Worm (Caenorhabditis elegans): ENCODE results near the gene F28B12.1.

Gene F28B12.1

DNA sequence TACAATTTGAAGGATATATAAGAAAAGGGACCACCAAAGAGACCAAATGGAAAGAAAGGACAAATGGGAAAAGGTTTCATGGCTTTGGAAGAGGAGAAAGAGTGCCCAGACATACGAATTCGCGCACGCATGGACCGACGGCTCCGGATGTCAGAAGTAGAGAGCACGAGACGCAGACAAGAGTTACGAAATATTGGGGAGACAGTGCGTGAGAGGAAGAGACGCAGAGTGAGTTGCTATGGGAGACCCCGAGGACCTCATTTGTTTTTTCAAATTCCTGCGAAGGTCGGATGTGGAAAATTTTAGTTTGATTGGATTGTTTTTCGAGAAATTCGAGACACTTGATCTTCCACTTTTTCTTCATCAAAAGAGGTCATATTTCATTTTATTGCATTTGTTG is 23.9 kb downstream of the F28B12.1 start (continued):
- TF ChIP-seq nhr-237 (tag; optimal IDR thresholded peaks at IDR 0.05) (no peak), blmp-1 (tag; optimal IDR thresholded peaks at IDR 0.05; ENCODE audit: insufficient read depth) (no peak), ama-1 (optimal IDR thresholded peaks at IDR 0.05) (no peak), F13H6.1 (tag; optimal IDR thresholded peaks at IDR 0.05) (peak; percentile 16), fos-1 (tag; optimal IDR thresholded peaks at IDR 0.05) (no peak), zag-1 (tag; optimal IDR thresholded peaks at IDR 0.05) (peak; percentile 31), nhr-11 (tag; optimal IDR thresholded peaks at IDR 0.05) (no peak), lin-13 (GFP tag; optimal IDR thresholded peaks at IDR 0.05) (no peak)

DNA sequence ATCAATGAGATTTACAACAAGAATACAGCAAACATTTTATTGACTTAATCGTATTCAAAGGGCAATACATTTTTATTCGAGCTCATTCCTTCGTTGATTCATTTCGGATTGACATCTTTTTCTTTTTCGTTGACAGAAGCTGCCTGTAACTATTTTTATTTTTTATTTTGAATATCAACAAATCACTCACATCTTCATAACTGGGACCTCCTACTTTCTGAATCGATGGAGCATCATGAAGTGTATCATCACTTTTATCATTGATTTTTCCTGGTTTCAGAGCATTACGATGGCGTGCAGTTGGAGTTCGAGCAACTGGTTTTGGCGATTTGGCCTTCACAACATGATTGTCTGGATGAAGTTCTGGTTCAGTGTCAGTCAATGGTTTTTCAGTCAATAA is 25.3 kb downstream of the F28B12.1 start, which contains the start of gene B0034.1:
B0034.1 (plus strand) TSS at position 301 of the 400 bp plus-strand sequence.
- no peak for TF ChIP-seq lin-39 (tag; optimal IDR thresholded peaks at IDR 0.05)
- TF ChIP-seq lin-11 (tag; optimal IDR thresholded peaks at IDR 0.05), result no peak
- TF ChIP-seq peb-1 (tag; optimal IDR thresholded peaks at IDR 0.05), result no peak
- no peak for TF ChIP-seq nhr-77 (tag; optimal IDR thresholded peaks at IDR 0.05)
- no peak for TF ChIP-seq blmp-1 (tag; optimal IDR thresholded peaks at IDR 0.05; ENCODE audit: insufficient read depth)
- TF ChIP-seq nhr-25 (tag; optimal IDR thresholded peaks at IDR 0.05), result no peak
- TF ChIP-seq Y55F3AM.14 (GFP tag; optimal IDR thresholded peaks at IDR 0.05), result no peak
- no peak for TF ChIP-seq lin-13 (GFP tag; optimal IDR thresholded peaks at IDR 0.05)
- no peak for TF ChIP-seq snpc-4 (tag; optimal IDR thresholded peaks at IDR 0.05)
- TF ChIP-seq mbf-1 (tag; optimal IDR thresholded peaks at IDR 0.05), result no peak
- no peak for TF ChIP-seq egl-27 (tag; optimal IDR thresholded peaks at IDR 0.05)

DNA sequence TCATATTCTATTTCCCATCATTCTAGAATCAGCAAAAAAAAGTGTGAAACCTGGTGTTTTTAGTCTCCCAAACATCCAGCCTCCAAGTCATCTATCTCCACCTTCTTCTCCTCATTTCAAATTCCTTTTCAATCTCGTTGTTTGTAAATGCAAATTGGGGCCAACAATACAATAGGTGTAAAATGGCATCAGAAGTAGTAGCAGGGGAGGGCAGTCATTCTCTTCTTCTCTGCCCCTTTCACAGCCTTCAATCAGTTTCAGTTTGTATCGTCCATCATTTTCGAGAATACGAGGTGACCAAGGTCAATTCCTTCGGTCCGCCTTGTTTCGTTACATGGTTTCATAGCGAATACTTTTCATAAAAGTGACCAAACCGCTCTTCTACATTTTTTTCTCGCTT is 26.6 kb downstream of the F28B12.1 start, which contains the start of gene B0034.4:
B0034.4 (minus strand) TSS at position 229 of the 400 bp plus-strand sequence.
- no peak for TF ChIP-seq egl-27 (tag; optimal IDR thresholded peaks at IDR 0.05)
- peak; percentile 4 for TF ChIP-seq nhr-25 (tag; optimal IDR thresholded peaks at IDR 0.05)

DNA sequence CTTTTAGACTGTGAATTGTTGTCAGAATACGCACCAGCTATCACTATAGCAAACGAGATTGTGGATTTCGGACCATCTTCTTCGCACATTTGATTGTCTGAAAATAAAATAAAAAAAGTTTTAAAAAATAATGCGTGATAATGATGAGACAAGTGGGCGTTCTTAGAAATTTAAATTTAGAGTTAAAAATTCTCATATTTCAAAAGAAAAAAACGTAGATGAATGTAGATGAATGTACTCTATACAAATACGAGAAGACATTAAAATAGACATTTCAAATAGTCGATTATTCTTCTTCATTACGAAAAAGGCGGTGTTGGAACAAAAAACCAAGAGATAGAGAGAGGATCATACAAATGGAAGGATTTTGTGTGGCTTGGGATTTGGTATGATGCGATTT is 32.2 kb downstream of the F28B12.1 start, which contains the start of gene B0034.5:
B0034.5 (minus strand) TSS at position 101 of the 400 bp plus-strand sequence.
- no peak for TF ChIP-seq sem-4 (tag; optimal IDR thresholded peaks at IDR 0.05)
- no peak for TF ChIP-seq Y55F3AM.14 (GFP tag; optimal IDR thresholded peaks at IDR 0.05)
- no peak for TF ChIP-seq elt-3 (tag; optimal IDR thresholded peaks at IDR 0.05)

- TF ChIP-seq sem-4 (tag; optimal IDR thresholded peaks at IDR 0.05) (no peak), blmp-1 (tag; optimal IDR thresholded peaks at IDR 0.05; ENCODE audit: insufficient read depth) (no peak), aly-2 (tag; optimal IDR thresholded peaks at IDR 0.05) (no peak), mdl-1 (tag; optimal IDR thresholded peaks at IDR 0.05) (no peak), crh-2 (tag; optimal IDR thresholded peaks at IDR 0.05) (no peak), unc-39 (tag; optimal IDR thresholded peaks at IDR 0.05) (no peak), elt-3 (tag; optimal IDR thresholded peaks at IDR 0.05) (no peak), snpc-4 (tag; optimal IDR thresholded peaks at IDR 0.05) (no peak), ztf-11 (tag; optimal IDR thresholded peaks at IDR 0.05) (no peak), nhr-10 (tag; optimal IDR thresholded peaks at IDR 0.05) (no peak), peb-1 (tag; optimal IDR thresholded peaks at IDR 0.05) (no peak), C34F6.9 (tag; optimal IDR thresholded peaks at IDR 0.05) (no peak), ZK546.5 (tag; optimal IDR thresholded peaks at IDR 0.05) (no peak), mab-5 (tag; optimal IDR thresholded peaks at IDR 0.05) (no peak), mbf-1 (tag; optimal IDR thresholded peaks at IDR 0.05) (no peak), lin-11 (tag; optimal IDR thresholded peaks at IDR 0.05) (no peak), nhr-23 (tag; optimal IDR thresholded peaks at IDR 0.05) (no peak)
These were observed 45.5 kb downstream of the F28B12.1 start, which contains the start of gene ins-2 for ce11 chrII:5988224-5988623. Gene ins-2, plus strand, starts transcription at chrII:5988524.

- no peak for TF ChIP-seq nhr-129 (tag; optimal IDR thresholded peaks at IDR 0.05)
- TF ChIP-seq fos-1 (tag; optimal IDR thresholded peaks at IDR 0.05), result no peak
- no peak for TF ChIP-seq F13H6.1 (tag; optimal IDR thresholded peaks at IDR 0.05)
- TF ChIP-seq egl-27 (tag; optimal IDR thresholded peaks at IDR 0.05), result no peak
- no peak for TF ChIP-seq crh-2 (tag; optimal IDR thresholded peaks at IDR 0.05)
- no peak for TF ChIP-seq dmd-4 (tag; optimal IDR thresholded peaks at IDR 0.05)
These were observed 47.9 kb downstream of the F28B12.1 start, which contains the start of gene ins-3 for ce11 chrII:5990668-5991067. Gene ins-3, minus strand, starts transcription at chrII:5990768.

Measured in whole organism, L2 larva.